Worm (Caenorhabditis elegans) whole organism, young adult: ENCODE measurements around the gene ZC443.3.

Experiments used
- F39B2.1 ChIP-seq: fragments of 200-800 bp; sonication (Bioruptor generic); IDR thresholded peaks from 2 replicates; pipeline ENCODE4 v1.3.6; 2022; ENCODE audit warnings: missing genetic modification reagents, missing genetic modification characterization, missing compliant biosample characterization
- F49E8.2 ChIP-seq: sonication (generic microtip); optimal IDR thresholded peaks from 3 replicates; lab custom pipeline; 2017; ENCODE audit warnings: missing genetic modification characterization, mild to moderate bottlenecking, missing compliant biosample characterization, antibody characterized with exemption, moderate library complexity; ENCODE audit not compliant: insufficient read depth
- Y53G8AR.9 ChIP-seq: fragments of 200-800 bp; sonication (Bioruptor generic); conservative IDR thresholded peaks from 2 replicates; pipeline ENCODE4 v1.3.6; 2022; ENCODE audit warnings: missing genetic modification reagents, missing genetic modification characterization, missing compliant biosample characterization
- aptf-2 ChIP-seq: fragments of 200-800 bp; sonication (Bioruptor generic); conservative IDR thresholded peaks from 2 replicates; pipeline ENCODE4 v1.3.6; 2022; ENCODE audit warnings: missing genetic modification reagents, missing genetic modification characterization, missing compliant biosample characterization
- dpl-1 ChIP-seq: fragments of 150-350 bp; optimal IDR thresholded peaks from 2 replicates; lab custom pipeline; 2014; ENCODE audit warnings: missing biosample characterization, missing genetic modification reagents, missing genetic modification characterization
- lir-1 ChIP-seq: fragments of 200-800 bp; sonication (Bioruptor generic); conservative IDR thresholded peaks from 2 replicates; pipeline ENCODE4 v1.3.6; 2022; ENCODE audit warnings: missing genetic modification reagents, missing genetic modification characterization, missing compliant biosample characterization
- unc-62 ChIP-seq: fragments of 150-350 bp; optimal IDR thresholded peaks from 2 replicates; lab custom pipeline; 2014; ENCODE audit warnings: missing biosample characterization, missing genetic modification reagents, missing genetic modification characterization

DNA sequence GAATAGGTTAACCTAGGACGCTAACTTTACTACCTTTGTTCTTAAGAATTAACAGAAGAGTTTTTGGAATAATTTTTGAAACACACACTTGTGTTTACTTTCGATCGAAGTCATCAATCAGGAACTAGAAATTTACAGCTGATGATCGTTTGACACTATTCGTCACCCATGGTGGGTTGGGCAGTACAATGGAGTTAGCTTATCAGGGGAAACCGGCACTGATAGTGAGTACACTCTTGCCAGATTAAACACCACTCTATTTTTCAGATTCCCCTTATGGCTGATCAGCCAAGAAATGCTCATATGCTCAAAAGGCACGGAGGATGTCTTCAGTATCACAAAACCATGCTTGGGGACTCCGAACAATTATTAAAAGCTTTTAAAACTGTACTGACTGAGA, 8.1 kb upstream of the ZC443.3 start:
- no peak for TF ChIP-seq Y53G8AR.9
- TF ChIP-seq aptf-2 (GFP tag; lab: Robert Waterston, UW), result no peak
- no peak for TF ChIP-seq lir-1
- TF ChIP-seq F49E8.2, result no peak
- TF ChIP-seq unc-62, result no peak
- no peak for TF ChIP-seq F39B2.1
- TF ChIP-seq dpl-1 (GFP tag; lab: Kevin White, UChicago), result no peak
